Worm (Caenorhabditis elegans) whole organism, L3 larva: ENCODE data around the gene ZK185.4.

Experiments
- jun-1 ChIP-seq: fragments of 150-350 bp; optimal IDR thresholded peaks from 2 replicates; lab custom pipeline; 2014; ENCODE audit warnings: missing biosample characterization, missing genetic modification reagents, missing genetic modification characterization
- lin-39 ChIP-seq: fragments of 150-350 bp; optimal IDR thresholded peaks from 2 replicates; lab custom pipeline; 2018; ENCODE audit warnings: missing biosample characterization, missing genetic modification reagents, missing genetic modification characterization
- nhr-43 ChIP-seq: sonication (generic microtip); optimal IDR thresholded peaks from 2 replicates; lab custom pipeline; 2016; ENCODE audit warnings: mild to moderate bottlenecking, missing genetic modification characterization, missing compliant biosample characterization; ENCODE audit not compliant: poor library complexity, severe bottlenecking
- snpc-4 ChIP-seq: fragments of 150-350 bp; optimal IDR thresholded peaks from 2 replicates; lab custom pipeline; 2014; ENCODE audit warnings: missing biosample characterization, missing genetic modification characterization
- ztf-11 ChIP-seq: fragments of 150-350 bp; optimal IDR thresholded peaks from 2 replicates; lab custom pipeline; 2014; ENCODE audit warnings: missing biosample characterization, missing genetic modification characterization

DNA sequence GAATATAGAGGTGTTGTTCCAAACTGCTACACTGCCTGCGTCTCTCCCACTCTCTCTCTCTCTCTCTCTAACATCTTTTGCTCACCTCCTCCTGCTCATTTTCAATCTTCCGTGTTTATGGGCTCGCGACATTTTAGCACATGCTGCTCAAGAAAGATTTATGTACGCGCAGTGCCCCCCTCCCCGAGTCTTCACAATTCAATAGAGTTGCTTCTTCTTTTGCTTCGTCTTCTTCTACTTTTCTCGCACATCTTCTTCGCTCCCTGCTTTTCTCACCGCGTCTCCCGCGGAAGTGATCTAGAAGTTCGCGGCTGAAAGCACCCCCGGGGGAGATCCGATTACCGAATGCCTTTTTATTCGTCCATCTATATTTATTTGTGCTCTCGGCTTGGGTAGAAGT is 37.7 kb upstream of the ZK185.4 start:
- TF ChIP-seq snpc-4: no peak
- no peak for TF ChIP-seq lin-39 (tag; lab: Kevin White, UChicago)
- no peak for TF ChIP-seq nhr-43 (tag; lab: Kevin White, UChicago)
- no peak for TF ChIP-seq jun-1 (tag; lab: Kevin White, UChicago)
- no peak for TF ChIP-seq ztf-11 (tag; lab: Kevin White, UChicago)
